Worm (Caenorhabditis elegans) whole organism, late embryonic: ENCODE measurements around the gene fmo-1.
A peak's percentile ranks its signal among the peaks of the same experiment; 100 is the strongest.
"Not testable (repeated sequence)": the region's sequence is repeated elsewhere in the genome, so short reads cannot be mapped to it uniquely, and the experiment has no call there.

Experiments used
- C08G9.2 ChIP-seq: sonication (generic microtip); optimal IDR thresholded peaks from 2 replicates; lab custom pipeline; 2016; ENCODE audit warnings: mild to moderate bottlenecking, missing genetic modification characterization, moderate library complexity, missing compliant biosample characterization
- ceh-14 ChIP-seq: sonication (generic microtip); optimal IDR thresholded peaks from 2 replicates; lab custom pipeline; 2016; ENCODE audit warnings: missing genotype, missing genetic modification characterization, missing compliant biosample characterization
- ceh-18 ChIP-seq: sonication (generic microtip); optimal IDR thresholded peaks from 2 replicates; lab custom pipeline; 2016; ENCODE audit warnings: missing genetic modification characterization, missing compliant biosample characterization
- ceh-19 ChIP-seq: fragments of 200-800 bp; sonication (Bioruptor generic); optimal IDR thresholded peaks from 2 replicates; lab custom pipeline; 2018; ENCODE audit warnings: mild to moderate bottlenecking, missing genetic modification characterization, missing compliant biosample characterization
- ceh-24 ChIP-seq: sonication (generic microtip); optimal IDR thresholded peaks from 2 replicates; lab custom pipeline; 2016; ENCODE audit warnings: mild to moderate bottlenecking, missing genetic modification characterization, missing compliant biosample characterization
- ceh-31 ChIP-seq: sonication (generic microtip); optimal IDR thresholded peaks from 2 replicates; lab custom pipeline; 2016; ENCODE audit warnings: missing genetic modification characterization, missing compliant biosample characterization
- ceh-48 ChIP-seq: sonication (generic microtip); optimal IDR thresholded peaks from 2 replicates; lab custom pipeline; 2016; ENCODE audit warnings: missing genetic modification characterization, inconsistent platforms, missing compliant biosample characterization
- ceh-9 ChIP-seq: sonication (generic microtip); optimal IDR thresholded peaks from 2 replicates; lab custom pipeline; 2016; ENCODE audit warnings: mild to moderate bottlenecking, missing genetic modification characterization, inconsistent platforms, missing compliant biosample characterization
- che-1 ChIP-seq: sonication (generic microtip); optimal IDR thresholded peaks from 2 replicates; lab custom pipeline; 2016; ENCODE audit warnings: mild to moderate bottlenecking, missing genetic modification characterization, missing compliant biosample characterization
- elt-2 ChIP-seq: sonication (generic microtip); optimal IDR thresholded peaks from 2 replicates; lab custom pipeline; 2016; ENCODE audit warnings: missing genetic modification reagents, missing genetic modification characterization, missing compliant biosample characterization
- elt-4 ChIP-seq: sonication (generic microtip); optimal IDR thresholded peaks from 2 replicates; lab custom pipeline; 2016; ENCODE audit warnings: missing genetic modification characterization, missing compliant biosample characterization
- gmeb-2 ChIP-seq: sonication (generic microtip); optimal IDR thresholded peaks from 2 replicates; lab custom pipeline; 2016; ENCODE audit warnings: missing genetic modification characterization, inconsistent platforms, missing compliant biosample characterization
- hlh-15 ChIP-seq: sonication (generic microtip); optimal IDR thresholded peaks from 2 replicates; lab custom pipeline; 2016; ENCODE audit warnings: missing genetic modification characterization, missing compliant biosample characterization
- hlh-30 ChIP-seq: sonication (generic microtip); optimal IDR thresholded peaks from 2 replicates; lab custom pipeline; 2017; ENCODE audit warnings: antibody characterized with exemption, missing genetic modification characterization, missing compliant biosample characterization; ENCODE audit not compliant: insufficient read depth
- hlh-8 ChIP-seq: sonication (generic microtip); optimal IDR thresholded peaks from 2 replicates; lab custom pipeline; 2016; ENCODE audit warnings: missing genotype, missing genetic modification characterization, missing compliant biosample characterization
- lin-11 ChIP-seq: fragments of 200-800 bp; sonication (Bioruptor generic); optimal IDR thresholded peaks from 2 replicates; lab custom pipeline; 2018; ENCODE audit warnings: mild to moderate bottlenecking, missing genetic modification characterization, missing compliant biosample characterization
- odd-2 ChIP-seq: sonication (generic microtip); optimal IDR thresholded peaks from 2 replicates; lab custom pipeline; 2017; ENCODE audit warnings: antibody characterized with exemption, mild to moderate bottlenecking, missing genetic modification characterization, missing compliant biosample characterization
- pax-1 ChIP-seq: fragments of 150-350 bp; optimal IDR thresholded peaks from 2 replicates; lab custom pipeline; 2014; ENCODE audit warnings: missing biosample characterization, missing genetic modification characterization
- pha-2 ChIP-seq: sonication (generic microtip); optimal IDR thresholded peaks from 2 replicates; lab custom pipeline; 2017; ENCODE audit warnings: mild to moderate bottlenecking, missing genetic modification characterization, missing compliant biosample characterization
- pqm-1 ChIP-seq: sonication (generic microtip); optimal IDR thresholded peaks from 2 replicates; lab custom pipeline; 2016; ENCODE audit warnings: missing genetic modification characterization, missing compliant biosample characterization
- ref-2 ChIP-seq: sonication (generic microtip); optimal IDR thresholded peaks from 2 replicates; lab custom pipeline; 2016; ENCODE audit warnings: missing genetic modification characterization, missing compliant biosample characterization
- sdc-2 ChIP-seq: sonication (generic microtip); optimal IDR thresholded peaks from 2 replicates; lab custom pipeline; 2016; ENCODE audit warnings: missing genotype, missing genetic modification characterization, missing compliant biosample characterization
- sox-4 ChIP-seq: sonication (generic microtip); optimal IDR thresholded peaks from 2 replicates; lab custom pipeline; 2017; ENCODE audit warnings: mild to moderate bottlenecking, missing genetic modification characterization, inconsistent platforms, missing compliant biosample characterization
- syd-9 ChIP-seq: sonication (generic microtip); optimal IDR thresholded peaks from 2 replicates; lab custom pipeline; 2016; ENCODE audit warnings: mild to moderate bottlenecking, missing genetic modification characterization, moderate library complexity, missing compliant biosample characterization
- ttx-3 ChIP-seq: sonication (generic microtip); optimal IDR thresholded peaks from 2 replicates; lab custom pipeline; 2016; ENCODE audit warnings: missing genetic modification reagents, missing genetic modification characterization, missing compliant biosample characterization
- unc-3 ChIP-seq, 2 experiments: fragments of 200-800 bp in 1 of 2; sonication (Bioruptor generic) in 1 of 2; sonication (generic microtip) in 1 of 2; conservative IDR thresholded peaks in 1 of 2; optimal IDR thresholded peaks in 1 of 2; 2 replicates each; pipeline versions ENCODE4 v1.3.6 to Lab custom; 2016 to 2022; ENCODE audit warnings: missing compliant biosample characterization in 2 of 2, missing genetic modification characterization in 2 of 2, missing genetic modification reagents in 1 of 2
- unc-42 ChIP-seq: sonication (generic microtip); optimal IDR thresholded peaks from 2 replicates; lab custom pipeline; 2016; ENCODE audit warnings: missing genotype, missing genetic modification characterization, missing compliant biosample characterization
- zip-5 ChIP-seq: sonication (generic microtip); optimal IDR thresholded peaks from 2 replicates; lab custom pipeline; 2016; ENCODE audit warnings: missing genetic modification characterization, missing compliant biosample characterization
- ztf-16 ChIP-seq: sonication (generic microtip); optimal IDR thresholded peaks from 2 replicates; lab custom pipeline; 2017; ENCODE audit warnings: missing genetic modification characterization, missing compliant biosample characterization

fmo-1 gene

DNA sequence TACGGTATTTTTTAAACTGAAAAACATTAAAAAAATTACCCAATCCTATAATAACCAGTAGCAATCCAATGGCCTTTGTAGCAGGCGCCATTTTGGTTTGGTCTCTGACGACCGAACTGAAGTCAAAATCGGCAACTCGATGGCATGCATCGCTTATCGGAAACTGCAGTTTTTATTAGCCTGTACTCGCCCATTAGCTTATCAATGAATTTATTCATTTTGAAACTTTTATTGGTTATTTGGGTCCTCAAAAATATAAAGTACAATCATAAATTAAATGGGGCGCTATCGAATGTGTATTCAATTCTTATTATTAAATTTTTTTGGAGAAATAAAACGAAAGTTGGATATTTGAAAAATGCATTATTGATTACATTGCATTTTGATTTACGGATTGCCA lies 32.9 kb upstream of the fmo-1 start, which contains the start of gene R09H10.5:
Gene R09H10.5 (minus strand): TSS at position 106 of the 400 bp plus-strand sequence.
- no peak for TF ChIP-seq elt-4
- no peak for TF ChIP-seq zip-5
- TF ChIP-seq hlh-15 (tag; lab: Kevin White, UChicago): no peak
- no peak for TF ChIP-seq ztf-16 (tag; lab: Kevin White, UChicago)
- TF ChIP-seq ceh-31 (tag; lab: Kevin White, UChicago): no peak
- no peak for TF ChIP-seq ref-2 (tag; lab: Kevin White, UChicago)
- no peak for TF ChIP-seq C08G9.2 (tag; lab: Kevin White, UChicago)
- no peak for TF ChIP-seq unc-3 (GFP tag; conservative IDR thresholded peaks at IDR 0.05; lab: Robert Waterston, UW)
- no peak for TF ChIP-seq unc-3 (tag; optimal IDR thresholded peaks at IDR 0.05; lab: Kevin White, UChicago)
- no peak for TF ChIP-seq elt-2 (tag; lab: Kevin White, UChicago)
- TF ChIP-seq ceh-14 (tag; lab: Kevin White, UChicago): no peak

DNA sequence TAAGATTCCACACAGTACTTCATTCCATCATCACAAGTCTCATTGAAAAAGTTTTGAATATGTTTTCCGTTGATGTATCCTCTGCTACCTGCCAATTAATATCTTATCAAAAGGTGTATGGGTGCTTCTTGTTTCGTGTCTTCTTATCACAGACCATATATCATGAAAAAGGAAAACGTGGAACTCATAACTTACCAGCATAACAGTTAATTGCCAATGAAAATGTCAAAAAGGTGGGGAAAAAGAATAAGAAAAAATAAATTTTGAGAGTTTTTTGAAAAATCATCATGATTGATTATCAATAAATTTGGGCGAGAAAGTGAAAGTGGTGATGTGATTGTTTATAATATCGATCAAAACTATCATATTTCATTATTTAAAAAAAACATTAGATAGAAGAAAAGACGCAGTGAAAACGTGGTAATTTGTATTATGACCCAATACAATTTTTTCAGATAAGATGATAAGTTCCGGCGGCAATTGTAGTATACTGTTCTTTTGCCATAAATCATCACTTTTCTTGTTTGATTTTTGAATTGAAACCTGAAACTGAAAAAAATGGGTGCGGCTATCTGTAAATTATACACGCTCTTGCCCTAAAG lies 30.6 kb upstream of the fmo-1 start, which contains the start of gene F56C4.4:
Gene F56C4.4 (minus strand): TSS at position 315 of the 602 bp plus-strand sequence.
- TF ChIP-seq elt-2 (tag; lab: Kevin White, UChicago) (peak; percentile 48), che-1 (tag; lab: Kevin White, UChicago) (no peak)

DNA sequence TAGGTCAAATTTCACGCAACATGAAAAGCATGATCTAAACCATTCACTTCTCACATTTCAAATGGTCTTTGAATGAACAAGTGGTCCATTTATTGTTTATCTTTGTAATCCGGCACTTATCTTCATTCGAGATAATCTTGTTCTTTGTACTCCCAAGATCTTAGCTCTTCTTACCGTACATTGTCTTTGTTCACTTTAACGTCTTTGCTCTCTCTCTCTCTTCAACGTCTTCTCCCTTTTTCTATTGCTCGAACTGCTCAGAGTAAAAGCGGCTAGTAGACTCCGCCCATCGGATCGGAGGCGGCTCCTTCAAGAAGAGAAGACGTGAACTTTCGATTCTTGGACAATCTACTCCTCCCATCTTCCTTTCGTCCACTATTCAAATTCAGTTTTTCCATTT lies 25.0 kb upstream of the fmo-1 start, which contains the start of gene F56C4.1:
Gene F56C4.1 (plus strand): TSS at position 301 of the 400 bp plus-strand sequence.
- no peak for TF ChIP-seq pha-2 (tag; lab: Kevin White, UChicago)

DNA sequence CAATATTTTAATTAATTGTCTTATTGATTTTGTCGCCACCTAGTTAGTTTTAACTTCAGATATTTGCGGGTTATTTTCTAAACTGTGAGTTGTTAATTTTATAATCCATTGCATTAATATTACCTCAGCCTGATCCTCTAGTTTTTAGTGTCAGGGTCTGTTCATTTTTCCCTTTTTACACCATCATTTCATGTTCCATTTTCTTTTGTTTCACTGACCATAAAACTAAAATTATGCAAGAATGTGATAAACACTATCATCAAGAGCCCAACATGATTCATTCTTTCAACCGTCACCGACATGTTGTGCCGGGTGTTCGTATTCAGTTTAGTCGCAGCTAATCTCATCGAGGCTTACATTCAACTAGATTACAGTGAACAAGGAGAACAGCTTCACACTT lies 22.7 kb upstream of the fmo-1 start, which contains the start of gene F56C4.2:
Gene F56C4.2 (plus strand): TSS at position 301 of the 400 bp plus-strand sequence.
- TF ChIP-seq gmeb-2: no peak
- TF ChIP-seq ceh-18: no peak
- no peak for TF ChIP-seq ceh-48
- TF ChIP-seq unc-42 (tag; lab: Kevin White, UChicago): no peak
- TF ChIP-seq pax-1 (tag; lab: Kevin White, UChicago): no peak
- no peak for TF ChIP-seq lin-11
- no peak for TF ChIP-seq sdc-2 (tag; lab: Kevin White, UChicago)
- no peak for TF ChIP-seq ceh-19 (GFP tag; lab: Kevin White, UChicago)
- TF ChIP-seq elt-2 (tag; lab: Kevin White, UChicago): no peak
- TF ChIP-seq pqm-1 (tag; lab: Kevin White, UChicago): no peak
- TF ChIP-seq odd-2 (tag; lab: Kevin White, UChicago): no peak
- no peak for TF ChIP-seq pha-2 (tag; lab: Kevin White, UChicago)
- no peak for TF ChIP-seq ttx-3
- TF ChIP-seq ref-2 (tag; lab: Kevin White, UChicago): no peak
- TF ChIP-seq sox-4 (tag; lab: Kevin White, UChicago): no peak
- no peak for TF ChIP-seq hlh-8 (tag; lab: Kevin White, UChicago)
- TF ChIP-seq ceh-24 (tag; lab: Kevin White, UChicago): no peak
- no peak for TF ChIP-seq syd-9 (tag; lab: Kevin White, UChicago)
- no peak for TF ChIP-seq ceh-9 (tag; lab: Kevin White, UChicago)
- TF ChIP-seq, all 69 proteins: peak for 0

DNA sequence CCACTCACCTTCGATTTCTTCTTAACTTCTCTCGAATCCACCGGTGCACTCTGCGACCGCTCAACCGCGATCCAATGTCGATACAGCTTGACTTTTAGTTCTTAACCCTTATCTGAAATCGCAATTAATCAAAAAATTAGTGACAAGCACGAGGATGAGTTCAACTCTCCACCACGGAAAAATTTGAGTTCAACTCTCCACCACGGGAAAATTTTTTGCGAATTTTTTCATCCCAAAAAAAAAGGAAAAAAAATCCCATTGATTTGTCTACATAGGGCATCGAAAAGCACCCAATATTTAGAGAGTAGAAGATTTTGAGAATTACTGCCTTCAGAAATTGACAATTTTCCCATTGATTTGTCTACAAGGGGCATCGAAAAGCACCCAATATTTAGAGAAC lies 7.6 kb upstream of the fmo-1 start, which contains the start of gene glb-19:
Gene glb-19 (minus strand): TSS at position 101 of the 400 bp plus-strand sequence.
- not testable (repeated sequence) for TF ChIP-seq hlh-30, ceh-31, elt-2 (tag; lab: Kevin White, UChicago)
- TF ChIP-seq, all 69 proteins: peak for 0; not testable (repeated sequence) for 69
